Fruit fly (Drosophila melanogaster) whole organism, embryonic: ENCODE data around the gene Pcmt.

Experiments
- Aef1 ChIP-seq: fragments of 200-800 bp; sonication (Bioruptor generic); IDR thresholded peaks from 3 replicates; pipeline ENCODE4 v1.3.6; 2022; ENCODE audit warnings: missing biosample characterization, missing genetic modification characterization
- Awh ChIP-seq: fragments of 200-800 bp; sonication (Bioruptor generic); IDR thresholded peaks from 2 replicates; pipeline ENCODE4, ENCODE4 v1.3.6; 2022; ENCODE audit warnings: missing biosample characterization, missing genetic modification characterization
- C15 ChIP-seq: fragments of 200-800 bp; sonication (Bioruptor generic); IDR thresholded peaks from 3 replicates; pipeline ENCODE4 v1.3.6; 2022; ENCODE audit warnings: missing biosample characterization, missing genetic modification characterization
- CG1024 ChIP-seq: fragments of 200-800 bp; sonication (Bioruptor generic); IDR thresholded peaks from 2 replicates; pipeline ENCODE4 v1.3.6; 2022; ENCODE audit warnings: missing biosample characterization, missing genetic modification characterization
- CG10274 ChIP-seq: fragments of 200-800 bp; sonication (Bioruptor generic); optimal IDR thresholded peaks from 3 replicates; lab custom pipeline; 2017; ENCODE audit warnings: missing biosample characterization, mild to moderate bottlenecking, missing genetic modification characterization
- CG13287 ChIP-seq: fragments of 200-800 bp; sonication (Bioruptor generic); IDR thresholded peaks from 2 replicates; pipeline ENCODE4 v1.3.6; 2022; ENCODE audit warnings: missing biosample characterization, missing genetic modification characterization; ENCODE audit not compliant: partially characterized antibody
- CG14014 ChIP-seq: fragments of 200-800 bp; sonication (Bioruptor generic); IDR thresholded peaks from 2 replicates; pipeline ENCODE4 v1.3.6; 2022; ENCODE audit warnings: missing biosample characterization, missing genetic modification characterization
- CG1602 ChIP-seq: fragments of 200-800 bp; sonication (Bioruptor generic); optimal IDR thresholded peaks from 3 replicates; lab custom pipeline; 2016; ENCODE audit warnings: missing biosample characterization, missing genetic modification characterization
- CG17568 ChIP-seq: fragments of 200-800 bp; sonication (Bioruptor generic); optimal IDR thresholded peaks from 2 replicates; lab custom pipeline; 2018; ENCODE audit warnings: missing biosample characterization, mild to moderate bottlenecking, missing genetic modification characterization, moderate library complexity
- CG1832 ChIP-seq: fragments of 200-800 bp; sonication (Bioruptor generic); optimal IDR thresholded peaks from 2 replicates; lab custom pipeline; 2017; ENCODE audit warnings: missing biosample characterization, mild to moderate bottlenecking, missing genetic modification characterization, inconsistent platforms
- CG2120 ChIP-seq: fragments of 200-800 bp; sonication (Bioruptor generic); optimal IDR thresholded peaks from 3 replicates; lab custom pipeline; 2016; ENCODE audit warnings: missing biosample characterization, missing genetic modification characterization
- CG30431 ChIP-seq: fragments of 200-800 bp; sonication (Bioruptor generic); optimal IDR thresholded peaks from 2 replicates; lab custom pipeline; 2017; ENCODE audit warnings: missing biosample characterization, missing genetic modification characterization
- CG31388 ChIP-seq: fragments of 200-800 bp; sonication (Bioruptor generic); optimal IDR thresholded peaks from 2 replicates; lab custom pipeline; 2016; ENCODE audit warnings: missing biosample characterization, missing genetic modification characterization
- CG3163 ChIP-seq: fragments of 200-800 bp; sonication (Bioruptor generic); optimal IDR thresholded peaks from 3 replicates; lab custom pipeline; 2016; ENCODE audit warnings: missing biosample characterization, missing genetic modification characterization
- CG32772 ChIP-seq: fragments of 200-800 bp; sonication (Bioruptor generic); IDR thresholded peaks from 2 replicates; pipeline ENCODE4 v1.3.6; 2022; ENCODE audit warnings: missing biosample characterization, missing genetic modification characterization
- CG34224 ChIP-seq: fragments of 200-800 bp; sonication (Bioruptor generic); IDR thresholded peaks from 3 replicates; pipeline ENCODE4 v1.3.6; 2022; ENCODE audit warnings: missing biosample characterization, missing genetic modification characterization; ENCODE audit not compliant: partially characterized antibody
- CG34376 ChIP-seq: fragments of 200-800 bp; sonication (Bioruptor generic); optimal IDR thresholded peaks from 2 replicates; lab custom pipeline; 2018; ENCODE audit warnings: missing biosample characterization, mild to moderate bottlenecking, missing genetic modification characterization
- CG3726 ChIP-seq: fragments of 200-800 bp; sonication (Bioruptor generic); IDR thresholded peaks from 3 replicates; pipeline ENCODE4, ENCODE4 v1.3.6; 2022; ENCODE audit warnings: missing biosample characterization, missing genetic modification characterization
- CG4730 ChIP-seq: fragments of 200-800 bp; sonication (Bioruptor generic); IDR thresholded peaks from 2 replicates; pipeline ENCODE4 v1.3.6; 2022; ENCODE audit warnings: missing biosample characterization, missing genetic modification characterization
- CG4820 ChIP-seq: fragments of 200-800 bp; sonication (Bioruptor generic); optimal IDR thresholded peaks from 3 replicates; lab custom pipeline; 2016; ENCODE audit warnings: missing biosample characterization, missing genetic modification characterization
- CG4854 ChIP-seq: fragments of 200-800 bp; sonication (Bioruptor generic); optimal IDR thresholded peaks from 2 replicates; lab custom pipeline; 2016; ENCODE audit warnings: missing biosample characterization, missing genetic modification characterization, inconsistent platforms
- CG6254 ChIP-seq: fragments of 200-800 bp; sonication (Bioruptor generic); optimal IDR thresholded peaks from 3 replicates; lab custom pipeline; 2017; ENCODE audit warnings: mild to moderate bottlenecking, missing biosample characterization, missing genetic modification reagents, missing genetic modification characterization
- CG6765 ChIP-seq: fragments of 200-800 bp; sonication (Bioruptor generic); optimal IDR thresholded peaks from 3 replicates; lab custom pipeline; 2017; ENCODE audit warnings: missing biosample characterization, mild to moderate bottlenecking, missing genetic modification characterization
- CG8765 ChIP-seq: fragments of 200-800 bp; sonication (Bioruptor generic); IDR thresholded peaks from 2 replicates; pipeline ENCODE4 v1.3.6; 2022; ENCODE audit warnings: missing biosample characterization, missing genetic modification characterization
- CG9215 ChIP-seq: fragments of 200-800 bp; sonication (Bioruptor generic); IDR thresholded peaks from 2 replicates; pipeline ENCODE4 v1.3.6; 2022; ENCODE audit warnings: missing biosample characterization, missing genetic modification characterization
- CG9797 ChIP-seq: fragments of 200-800 bp; sonication (Bioruptor generic); optimal IDR thresholded peaks from 3 replicates; lab custom pipeline; 2018; ENCODE audit warnings: missing biosample characterization, mild to moderate bottlenecking, missing genetic modification characterization
- CG9876 ChIP-seq: fragments of 200-800 bp; sonication (Bioruptor generic); optimal IDR thresholded peaks from 2 replicates; lab custom pipeline; 2016; ENCODE audit warnings: missing biosample characterization, missing genetic modification characterization
- H15 ChIP-seq: fragments of 200-800 bp; sonication (Bioruptor generic); IDR thresholded peaks from 3 replicates; pipeline ENCODE4 v1.3.6; 2022; ENCODE audit warnings: missing biosample characterization, missing genetic modification characterization
- HHEX ChIP-seq: fragments of 200-800 bp; sonication (Bioruptor generic); optimal IDR thresholded peaks from 3 replicates; lab custom pipeline; 2017; ENCODE audit warnings: missing biosample characterization, mild to moderate bottlenecking, missing genetic modification characterization, missing genetic modification reagents
- HLH3B ChIP-seq: fragments of 200-800 bp; sonication (Bioruptor generic); IDR thresholded peaks from 2 replicates; pipeline ENCODE4 v1.3.6; 2022; ENCODE audit warnings: missing biosample characterization, missing genetic modification characterization
- HmgZ ChIP-seq: fragments of 200-800 bp; sonication (Bioruptor generic); optimal IDR thresholded peaks from 2 replicates; lab custom pipeline; 2018; ENCODE audit warnings: missing biosample characterization, mild to moderate bottlenecking, missing genetic modification characterization
- Neu2 ChIP-seq: fragments of 200-800 bp; sonication (Bioruptor generic); optimal IDR thresholded peaks from 3 replicates; lab custom pipeline; 2016; ENCODE audit warnings: missing biosample characterization, missing genetic modification characterization, borderline replicate concordance
- Nf-YC ChIP-seq: fragments of 200-800 bp; optimal IDR thresholded peaks from 3 replicates; lab custom pipeline; 2019; ENCODE audit warnings: missing biosample characterization, mild to moderate bottlenecking, missing genetic modification characterization, moderate library complexity
- NfI ChIP-seq: fragments of 200-800 bp; sonication (Bioruptor generic); optimal IDR thresholded peaks from 3 replicates; lab custom pipeline; 2018; ENCODE audit warnings: missing biosample characterization, mild to moderate bottlenecking, missing genetic modification characterization, moderate library complexity
- Ptx1 ChIP-seq: fragments of 200-800 bp; sonication (Bioruptor generic); IDR thresholded peaks from 2 replicates; pipeline ENCODE4 v1.3.6; 2022; ENCODE audit warnings: missing biosample characterization, missing genetic modification characterization
- Sry-β ChIP-seq: fragments of 200-800 bp; sonication (Bioruptor generic); optimal IDR thresholded peaks from 2 replicates; lab custom pipeline; 2018; ENCODE audit warnings: missing biosample characterization, mild to moderate bottlenecking, missing genetic modification characterization, moderate library complexity
- ash1 ChIP-seq: fragments of 200-800 bp; sonication (Bioruptor generic); optimal IDR thresholded peaks from 2 replicates; lab custom pipeline; 2018; ENCODE audit warnings: missing biosample characterization, mild to moderate bottlenecking, missing genetic modification characterization
- chn ChIP-seq: fragments of 200-800 bp; sonication (Bioruptor generic); optimal IDR thresholded peaks from 2 replicates; lab custom pipeline; 2016; ENCODE audit warnings: missing biosample characterization, missing genetic modification characterization
- cwo ChIP-seq: fragments of 200-800 bp; sonication (Bioruptor generic); optimal IDR thresholded peaks from 3 replicates; lab custom pipeline; 2017; ENCODE audit warnings: missing biosample characterization, missing genetic modification characterization, mild to moderate bottlenecking, moderate library complexity, missing genetic modification reagents
- dmrt11E ChIP-seq: fragments of 200-800 bp; sonication (Bioruptor generic); optimal IDR thresholded peaks from 3 replicates; lab custom pipeline; 2018; ENCODE audit warnings: missing biosample characterization, mild to moderate bottlenecking, missing genetic modification characterization, moderate library complexity
- dpn ChIP-seq, 2 experiments: fragments of 200-800 bp; sonication (Bioruptor generic); optimal IDR thresholded peaks; 3 replicates each; lab custom pipeline; 2016; ENCODE audit warnings: missing biosample characterization in 2 of 2, missing genetic modification characterization in 2 of 2
- fd3F ChIP-seq: fragments of 200-800 bp; sonication (Bioruptor generic); optimal IDR thresholded peaks from 2 replicates; lab custom pipeline; 2018; ENCODE audit warnings: missing biosample characterization, mild to moderate bottlenecking, missing genetic modification characterization, moderate library complexity
- kay ChIP-seq: fragments of 200-800 bp; sonication (Bioruptor generic); optimal IDR thresholded peaks from 2 replicates; lab custom pipeline; 2016; ENCODE audit warnings: missing biosample characterization, missing genetic modification characterization
- lbe ChIP-seq: fragments of 200-800 bp; sonication (Bioruptor generic); optimal IDR thresholded peaks from 2 replicates; lab custom pipeline; 2016; ENCODE audit warnings: missing biosample characterization, mild to moderate bottlenecking, missing genetic modification characterization
- mld ChIP-seq: fragments of 200-800 bp; sonication (Bioruptor generic); IDR thresholded peaks from 3 replicates; pipeline ENCODE4 v1.3.6; 2022; ENCODE audit warnings: missing biosample characterization, missing genetic modification characterization; ENCODE audit not compliant: partially characterized antibody
- phol ChIP-seq: fragments of 200-800 bp; sonication (Bioruptor generic); optimal IDR thresholded peaks from 3 replicates; lab custom pipeline; 2018; ENCODE audit warnings: missing biosample characterization, mild to moderate bottlenecking, missing genetic modification characterization, moderate library complexity
- psq ChIP-seq: fragments of 200-800 bp; sonication (Bioruptor generic); optimal IDR thresholded peaks from 2 replicates; lab custom pipeline; 2017; ENCODE audit warnings: missing biosample characterization, missing genetic modification characterization
- rib ChIP-seq: fragments of 200-800 bp; sonication (Bioruptor generic); IDR thresholded peaks from 2 replicates; pipeline ENCODE4 v1.3.6; 2022; ENCODE audit warnings: missing biosample characterization, missing genetic modification characterization
- run ChIP-seq: fragments of 200-800 bp; sonication (Bioruptor generic); optimal IDR thresholded peaks from 3 replicates; lab custom pipeline; 2018; ENCODE audit warnings: missing biosample characterization, mild to moderate bottlenecking, missing genetic modification characterization
- sr ChIP-seq: fragments of 200-800 bp; sonication (Bioruptor generic); IDR thresholded peaks from 3 replicates; pipeline ENCODE4 v1.3.6; 2022; ENCODE audit warnings: missing biosample characterization, missing genetic modification characterization
- vnd ChIP-seq: fragments of 200-800 bp; sonication (Bioruptor generic); IDR thresholded peaks from 3 replicates; pipeline ENCODE4 v1.3.6; 2022; ENCODE audit warnings: missing biosample characterization, missing genetic modification characterization; ENCODE audit not compliant: partially characterized antibody

Gene Pcmt

DNA sequence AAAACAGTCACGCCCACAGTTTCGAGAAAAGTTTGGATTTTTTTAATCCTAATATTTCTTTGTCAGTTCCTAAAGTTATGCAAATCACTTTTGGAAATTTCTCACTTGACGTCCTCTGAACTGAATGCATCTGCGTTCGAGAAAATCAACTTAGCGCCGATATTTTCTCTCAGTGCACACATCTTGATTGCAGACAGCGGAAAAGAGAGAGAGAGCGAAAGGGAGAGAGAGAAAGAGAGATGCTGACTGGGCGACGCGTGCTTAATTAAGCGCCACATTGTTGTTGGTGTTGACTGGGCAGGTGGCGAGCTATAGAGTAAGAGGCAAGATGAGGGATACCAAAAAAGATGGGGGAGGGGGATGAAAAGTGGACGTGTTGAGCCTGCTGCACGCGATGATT lies 35.5 kb downstream of the Pcmt start (continued):
- no peak for TF ChIP-seq psq (GFP tag; lab: Kevin White, UChicago)
- TF ChIP-seq CG3163 (GFP tag; lab: Kevin White, UChicago): no peak
- no peak for TF ChIP-seq CG9797
- peak; percentile 24 for TF ChIP-seq CG9876 (GFP tag; lab: Kevin White, UChicago)
- no peak; the same call in 2 of the 3 replicates for TF ChIP-seq Aef1 (GFP tag; lab: Robert Waterston, UW)
- TF ChIP-seq dmrt11E (tag; lab: Kevin White, UChicago): peak; percentile 39
- no peak for TF ChIP-seq CG1602 (GFP tag; lab: Kevin White, UChicago)
- TF ChIP-seq lbe (GFP tag; lab: Kevin White, UChicago): no peak
- TF ChIP-seq CG2120 (GFP tag; lab: Kevin White, UChicago): peak; percentile 36
- no peak for TF ChIP-seq ash1
- TF ChIP-seq CG13287 (GFP tag; lab: Robert Waterston, UW): no peak
- no peak for TF ChIP-seq run
- TF ChIP-seq NfI (GFP tag; lab: Kevin White, UChicago): peak; percentile 53
- TF ChIP-seq HmgZ: no peak
- TF ChIP-seq sr (GFP tag; lab: Robert Waterston, UW): 0 out of 3 replicates have a peak, but pooled peaks have one; percentile 15
- TF ChIP-seq Neu2 (GFP tag; lab: Kevin White, UChicago): no peak
- TF ChIP-seq CG10274 (GFP tag; lab: Kevin White, UChicago): no peak
- TF ChIP-seq Sry-β (GFP tag; lab: Kevin White, UChicago): peak; percentile 11
- peak; percentile 33 for TF ChIP-seq fd3F (GFP tag; lab: Kevin White, UChicago)
- peak; percentile 64 for TF ChIP-seq phol (tag; lab: Kevin White, UChicago)
- peak; percentile 91 for TF ChIP-seq Awh (GFP tag; lab: Robert Waterston, UW)
- TF ChIP-seq Nf-YC: no peak
- TF ChIP-seq CG6765 (GFP tag; lab: Kevin White, UChicago): no peak
- peak; percentile 20 for TF ChIP-seq CG4820
- TF ChIP-seq CG1832 (GFP tag; lab: Kevin White, UChicago): peak; percentile 62
- TF ChIP-seq CG14014: 0 out of 2 replicates have a peak, but pooled peaks have one; percentile 37
- no peak for TF ChIP-seq CG4854 (GFP tag; lab: Kevin White, UChicago)
- no peak; the same call in 1 of the 2 replicates for TF ChIP-seq CG9215 (GFP tag; lab: Robert Waterston, UW)
- TF ChIP-seq CG17568 (GFP tag; lab: Kevin White, UChicago): no peak
- TF ChIP-seq H15: no peak
- no peak for TF ChIP-seq CG1024 (GFP tag; lab: Robert Waterston, UW)
- no peak for TF ChIP-seq mld
- TF ChIP-seq CG8765 (GFP tag; lab: Robert Waterston, UW): no peak
- TF ChIP-seq CG34224 (GFP tag; lab: Robert Waterston, UW): no peak
- peak; percentile 60 for TF ChIP-seq chn
- no peak for TF ChIP-seq C15 (GFP tag; lab: Robert Waterston, UW)
- TF ChIP-seq CG31388: no peak
- TF ChIP-seq dpn (GFP tag; optimal IDR thresholded peaks at IDR 0.05; lab: Kevin White, UChicago): peak; percentile 45 to 47
- TF ChIP-seq CG32772 (GFP tag; lab: Robert Waterston, UW): 0 out of 2 replicates have a peak, but pooled peaks have one; percentile 46
- peak; percentile 34 for TF ChIP-seq CG6254 (GFP tag; lab: Kevin White, UChicago)
- TF ChIP-seq CG3726 (GFP tag; lab: Robert Waterston, UW): no peak
- TF ChIP-seq CG30431 (GFP tag; lab: Kevin White, UChicago): peak; percentile 34
- no peak for TF ChIP-seq vnd
- no peak for TF ChIP-seq kay (GFP tag; lab: Kevin White, UChicago)
- TF ChIP-seq CG4730 (GFP tag; lab: Robert Waterston, UW): no peak
- TF ChIP-seq cwo (GFP tag; lab: Kevin White, UChicago): no peak
- no peak for TF ChIP-seq rib (GFP tag; lab: Robert Waterston, UW)
- TF ChIP-seq HHEX: peak; percentile 30
- TF ChIP-seq CG34376 (GFP tag; lab: Kevin White, UChicago): no peak
- peak; percentile 53 for TF ChIP-seq Ptx1
- peak; percentile 32; the same call in 1 of the 2 replicates for TF ChIP-seq HLH3B (GFP tag; lab: Robert Waterston, UW)
